Fruit fly (Drosophila melanogaster) whole organism, pupa: ENCODE measurements around the gene CG14853.

Experiments
- CG10348 ChIP-seq: fragments of 200-800 bp; sonication (Bioruptor generic); IDR thresholded peaks from 2 replicates; pipeline ENCODE4 v1.3.6; 2022; ENCODE audit warnings: missing biosample characterization, missing genetic modification characterization
- CG12605 ChIP-seq: fragments of 200-800 bp; sonication (Bioruptor generic); IDR thresholded peaks from 2 replicates; pipeline ENCODE4 v1.3.6; 2022; ENCODE audit warnings: missing biosample characterization, missing genetic modification characterization
- CG13204 ChIP-seq: fragments of 200-800 bp; sonication (Bioruptor generic); optimal IDR thresholded peaks from 2 replicates; lab custom pipeline; 2018; ENCODE audit warnings: missing biosample characterization, mild to moderate bottlenecking, missing genetic modification characterization, moderate library complexity
- CG14655 ChIP-seq: fragments of 200-800 bp; sonication (Bioruptor generic); optimal IDR thresholded peaks from 3 replicates; lab custom pipeline; 2017; ENCODE audit warnings: mild to moderate bottlenecking, missing biosample characterization, missing genetic modification reagents, missing genetic modification characterization
- CG15710 ChIP-seq: fragments of 200-800 bp; sonication (Bioruptor generic); optimal IDR thresholded peaks from 2 replicates; lab custom pipeline; 2018; ENCODE audit warnings: missing biosample characterization, mild to moderate bottlenecking, missing genetic modification characterization, moderate library complexity
- CG17806 ChIP-seq: fragments of 200-800 bp; sonication (Bioruptor generic); optimal IDR thresholded peaks from 2 replicates; lab custom pipeline; 2018; ENCODE audit warnings: missing biosample characterization, mild to moderate bottlenecking, missing genetic modification characterization, moderate library complexity
- CG32121 ChIP-seq: fragments of 200-800 bp; sonication (Bioruptor generic); IDR thresholded peaks from 2 replicates; pipeline ENCODE4 v1.3.6; 2022; ENCODE audit warnings: missing biosample characterization, missing genetic modification characterization
- CG34367 ChIP-seq: fragments of 200-800 bp; sonication (Bioruptor generic); optimal IDR thresholded peaks from 2 replicates; lab custom pipeline; 2018; ENCODE audit warnings: missing biosample characterization, mild to moderate bottlenecking, missing genetic modification characterization
- CG4496 ChIP-seq: fragments of 200-800 bp; sonication (Bioruptor generic); IDR thresholded peaks from 3 replicates; pipeline ENCODE4 v1.3.6; 2022; ENCODE audit warnings: missing biosample characterization, missing genetic modification characterization
- CG8159 ChIP-seq: fragments of 200-800 bp; sonication (Bioruptor generic); optimal IDR thresholded peaks from 3 replicates; lab custom pipeline; 2018; ENCODE audit warnings: missing biosample characterization, mild to moderate bottlenecking, missing genetic modification characterization, moderate library complexity
- CG8301 ChIP-seq: fragments of 200-800 bp; sonication (Bioruptor generic); optimal IDR thresholded peaks from 2 replicates; lab custom pipeline; 2018; ENCODE audit warnings: missing biosample characterization, mild to moderate bottlenecking, missing genetic modification characterization
- CG9948 ChIP-seq: fragments of 200-800 bp; sonication (Bioruptor generic); optimal IDR thresholded peaks from 2 replicates; lab custom pipeline; 2018; ENCODE audit warnings: missing biosample characterization, mild to moderate bottlenecking, missing genetic modification characterization, moderate library complexity
- D1 ChIP-seq: fragments of 200-800 bp; sonication (Bioruptor generic); optimal IDR thresholded peaks from 2 replicates; lab custom pipeline; 2018; ENCODE audit warnings: missing biosample characterization, mild to moderate bottlenecking, missing genetic modification characterization, moderate library complexity
- EcR ChIP-seq: fragments of 200-800 bp; sonication (Bioruptor generic); optimal IDR thresholded peaks from 3 replicates; lab custom pipeline; 2019; ENCODE audit warnings: missing biosample characterization, missing genetic modification characterization, mild to moderate bottlenecking, moderate library complexity, missing genetic modification reagents
- Ets98B ChIP-seq: fragments of 200-800 bp; sonication (Bioruptor generic); IDR thresholded peaks from 2 replicates; pipeline ENCODE4 v1.3.6; 2022; ENCODE audit warnings: missing biosample characterization, missing genetic modification characterization
- Pif1A ChIP-seq: fragments of 200-800 bp; sonication (Bioruptor generic); optimal IDR thresholded peaks from 3 replicates; lab custom pipeline; 2016; ENCODE audit warnings: missing biosample characterization, missing genetic modification characterization
- Pif1B ChIP-seq: fragments of 200-800 bp; sonication (Bioruptor generic); optimal IDR thresholded peaks from 3 replicates; lab custom pipeline; 2016; ENCODE audit warnings: missing biosample characterization, missing genetic modification characterization
- Snoo ChIP-seq: fragments of 200-800 bp; sonication (Bioruptor generic); optimal IDR thresholded peaks from 3 replicates; lab custom pipeline; 2017; ENCODE audit warnings: missing biosample characterization, mild to moderate bottlenecking, missing genetic modification characterization, inconsistent platforms
- fd96Ca ChIP-seq: fragments of 200-800 bp; sonication (Bioruptor generic); IDR thresholded peaks from 3 replicates; pipeline ENCODE4 v1.3.6; 2022; ENCODE audit warnings: missing biosample characterization, missing genetic modification characterization
- gl ChIP-seq: fragments of 200-800 bp; sonication (Bioruptor generic); optimal IDR thresholded peaks from 2 replicates; lab custom pipeline; 2018; ENCODE audit warnings: missing biosample characterization, mild to moderate bottlenecking, missing genetic modification characterization
- rn ChIP-seq: fragments of 200-800 bp; sonication (Bioruptor generic); IDR thresholded peaks from 2 replicates; pipeline ENCODE4 v1.3.6; 2022; ENCODE audit warnings: missing biosample characterization, missing genetic modification characterization

The CG14853 gene

dm6 chr3R:14565065-14565977, 44.1 kb upstream of the CG14853 start, which contains the start of gene CG14852:
Gene CG14852, plus strand, starts transcription at chr3R:14565927.
- TF ChIP-seq CG10348 (GFP tag; lab: Robert Waterston, UW) (no peak), CG13204 (no peak), CG8301 (tag; lab: Kevin White, UChicago) (no peak), gl (tag; lab: Kevin White, UChicago) (no peak), CG17806 (tag; lab: Kevin White, UChicago) (no peak), CG34367 (tag; lab: Kevin White, UChicago) (no peak), fd96Ca (GFP tag; lab: Robert Waterston, UW) (no peak), EcR (GFP tag; lab: Kevin White, UChicago) (no peak), CG12605 (GFP tag; lab: Robert Waterston, UW) (no peak), Pif1A (GFP tag; lab: Kevin White, UChicago) (no peak), Pif1B (GFP tag; lab: Kevin White, UChicago) (no peak), D1 (tag; lab: Kevin White, UChicago) (no peak), Ets98B (GFP tag; lab: Robert Waterston, UW) (no peak), CG32121 (GFP tag; lab: Robert Waterston, UW) (no peak), CG15710 (tag; lab: Kevin White, UChicago) (no peak), rn (GFP tag; lab: Robert Waterston, UW) (no peak), CG8159 (tag; lab: Kevin White, UChicago) (no peak), CG14655 (no peak)

- no peak for TF ChIP-seq CG32121 (GFP tag; lab: Robert Waterston, UW)
- TF ChIP-seq Snoo = no peak
- TF ChIP-seq CG10348 (GFP tag; lab: Robert Waterston, UW) = no peak
- no peak for TF ChIP-seq CG34367 (tag; lab: Kevin White, UChicago)
- no peak for TF ChIP-seq Ets98B (GFP tag; lab: Robert Waterston, UW)
- no peak for TF ChIP-seq rn (GFP tag; lab: Robert Waterston, UW)
- no peak for TF ChIP-seq CG13204
- no peak for TF ChIP-seq CG12605 (GFP tag; lab: Robert Waterston, UW)
- no peak for TF ChIP-seq Pif1A (GFP tag; lab: Kevin White, UChicago)
- TF ChIP-seq CG15710 (tag; lab: Kevin White, UChicago) = no peak
- TF ChIP-seq CG8159 (tag; lab: Kevin White, UChicago) = no peak
- no peak for TF ChIP-seq gl (tag; lab: Kevin White, UChicago)
- no peak for TF ChIP-seq D1 (tag; lab: Kevin White, UChicago)
- no peak for TF ChIP-seq CG14655
- TF ChIP-seq EcR (GFP tag; lab: Kevin White, UChicago) = no peak
These were observed 42.1 kb upstream of the CG14853 start, which contains the start of gene CG31313 for dm6 chr3R:14567329-14567728. Gene CG31313, minus strand, starts transcription at chr3R:14567429.

- TF ChIP-seq CG10348 (GFP tag; lab: Robert Waterston, UW) (no peak), CG4496 (GFP tag; lab: Robert Waterston, UW) (no peak), CG17806 (tag; lab: Kevin White, UChicago) (no peak), CG32121 (GFP tag; lab: Robert Waterston, UW) (no peak), Pif1A (GFP tag; lab: Kevin White, UChicago) (no peak), D1 (tag; lab: Kevin White, UChicago) (no peak), Pif1B (GFP tag; lab: Kevin White, UChicago) (no peak), gl (tag; lab: Kevin White, UChicago) (no peak), CG14655 (no peak), EcR (GFP tag; lab: Kevin White, UChicago) (no peak), Ets98B (GFP tag; lab: Robert Waterston, UW) (no peak)
These were observed 41.6 kb upstream of the CG14853 start for dm6 chr3R:14567796-14568195.

DNA sequence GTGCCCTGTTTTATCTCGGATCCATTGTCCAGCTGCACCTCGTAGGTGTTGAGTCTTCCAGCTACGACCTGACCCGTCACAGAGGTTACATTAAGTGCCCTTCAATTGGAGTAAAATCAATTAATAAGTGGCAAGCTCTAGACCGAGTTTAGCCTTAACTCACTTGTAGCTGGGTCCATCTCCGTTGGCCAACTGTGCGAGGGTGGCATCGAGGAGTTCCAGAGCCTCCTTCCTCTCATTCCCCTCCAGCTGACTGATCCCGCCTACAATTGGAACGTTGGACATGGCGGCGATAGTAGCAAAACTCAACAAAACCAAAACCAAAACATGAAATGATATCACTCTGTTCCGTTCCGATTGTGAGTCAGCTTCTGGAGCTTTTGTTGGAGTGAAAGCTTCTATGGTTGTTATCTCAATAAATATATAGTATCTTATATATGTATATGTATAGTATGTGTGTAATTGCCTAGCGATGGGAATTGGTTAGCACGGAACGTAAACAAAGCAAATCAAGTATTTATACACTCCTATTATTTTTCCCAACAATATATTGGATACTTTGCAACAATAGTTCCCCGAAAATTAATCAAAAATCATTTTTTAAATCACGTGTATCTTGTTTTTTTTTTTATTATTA, 40.8 kb upstream of the CG14853 start, which contains the start of gene CG8066:
Gene CG8066, minus strand, starts transcription at position 347 of the 637 bp plus-strand sequence.
- peak; percentile 17; the same call in 1 of the 3 replicates for TF ChIP-seq CG4496 (GFP tag; lab: Robert Waterston, UW)
- TF ChIP-seq Pif1A (GFP tag; lab: Kevin White, UChicago) = peak; percentile 13
- TF ChIP-seq CG8301 (tag; lab: Kevin White, UChicago) = peak; percentile 21
- no peak for TF ChIP-seq CG15710 (tag; lab: Kevin White, UChicago)
- no peak for TF ChIP-seq Snoo
- peak; percentile 21 for TF ChIP-seq CG14655
- TF ChIP-seq Ets98B (GFP tag; lab: Robert Waterston, UW) = peak; percentile 54; the same call in 1 of the 2 replicates
- TF ChIP-seq, all 21 proteins: peak for 5

DNA sequence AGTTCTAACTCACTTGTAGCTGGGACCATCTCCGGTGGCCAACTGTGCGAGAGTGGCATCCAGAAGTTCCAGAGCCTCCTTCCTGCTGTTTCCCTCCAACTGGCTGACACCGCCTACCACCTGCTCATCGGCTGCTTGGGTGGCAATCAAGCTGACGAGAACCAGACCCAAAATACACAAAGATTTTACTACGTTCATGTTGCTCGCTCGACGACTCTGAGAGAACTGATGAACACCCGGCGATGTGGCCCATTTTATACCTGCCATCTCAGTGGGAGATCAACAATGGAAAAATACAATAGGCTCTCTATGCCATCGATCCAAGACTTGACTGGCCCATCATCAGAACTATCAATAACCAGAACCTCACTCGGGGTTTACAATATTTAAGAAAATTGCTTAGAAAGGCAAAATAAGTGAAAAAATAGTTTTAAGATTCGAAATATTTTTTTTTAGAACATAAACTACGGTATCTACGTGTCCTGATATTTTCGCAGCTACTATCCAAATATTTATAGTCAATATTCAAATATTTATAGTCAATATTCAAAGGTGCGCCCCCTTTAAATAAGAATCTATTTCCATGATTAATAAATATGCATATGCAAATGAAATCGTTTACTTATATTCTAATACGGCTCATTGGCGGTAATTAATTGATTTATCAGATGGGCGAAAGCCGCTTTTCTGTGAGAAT, 39.9 kb upstream of the CG14853 start, which contains the start of gene Cys:
Gene Cys, minus strand, starts transcription at position 234 of the 697 bp plus-strand sequence.
- TF ChIP-seq CG4496 (GFP tag; lab: Robert Waterston, UW) = no peak
- no peak for TF ChIP-seq CG13204
- no peak for TF ChIP-seq Snoo
- no peak for TF ChIP-seq CG8159 (tag; lab: Kevin White, UChicago)
- no peak for TF ChIP-seq CG8301 (tag; lab: Kevin White, UChicago)
- TF ChIP-seq CG9948 (tag; lab: Kevin White, UChicago) = no peak
- TF ChIP-seq EcR (GFP tag; lab: Kevin White, UChicago) = peak; percentile 11
- peak; percentile 23; the same call in 1 of the 2 replicates for TF ChIP-seq Ets98B (GFP tag; lab: Robert Waterston, UW)
- TF ChIP-seq CG15710 (tag; lab: Kevin White, UChicago) = no peak
- no peak for TF ChIP-seq CG32121 (GFP tag; lab: Robert Waterston, UW)
- no peak for TF ChIP-seq fd96Ca (GFP tag; lab: Robert Waterston, UW)
- TF ChIP-seq Pif1A (GFP tag; lab: Kevin White, UChicago) = no peak
- TF ChIP-seq CG10348 (GFP tag; lab: Robert Waterston, UW) = no peak
- TF ChIP-seq CG14655 = no peak
- TF ChIP-seq CG12605 (GFP tag; lab: Robert Waterston, UW) = no peak
